Fruit fly (Drosophila melanogaster): ENCODE data around the gene smog.

Gene smog

dm6 chr2L:4846629-4847125, 6.0 kb upstream of the smog start:
- TF ChIP-seq C15 (GFP tag; IDR thresholded peaks at IDR 0.05): no peak
- TF ChIP-seq Oli (tag; optimal IDR thresholded peaks at IDR 0.05): no peak
- no peak for TF ChIP-seq CG10654 (GFP tag; optimal IDR thresholded peaks at IDR 0.05)
- TF ChIP-seq CG9609 (GFP tag; optimal IDR thresholded peaks at IDR 0.05): no peak
- TF ChIP-seq mld (GFP tag; IDR thresholded peaks at IDR 0.05; ENCODE audit: partially characterized antibody): 0 out of 3 replicates have a peak, but pooled peaks have one; percentile 22
- peak; percentile 41 for TF ChIP-seq sqz (GFP tag; optimal IDR thresholded peaks at IDR 0.05)
- peak; percentile 84 for TF ChIP-seq CG4360 (GFP tag; IDR thresholded peaks at IDR 0.05)
- TF ChIP-seq nau (GFP tag; optimal IDR thresholded peaks at IDR 0.05): no peak
- peak; percentile 49 for TF ChIP-seq MESR4 (GFP tag; optimal IDR thresholded peaks at IDR 0.05)
- peak; percentile 32 for TF ChIP-seq sug (tag; optimal IDR thresholded peaks at IDR 0.05)
- TF ChIP-seq Adf1 (GFP tag; IDR thresholded peaks at IDR 0.05): peak; percentile 95
- no peak for TF ChIP-seq zf30C (GFP tag; optimal IDR thresholded peaks at IDR 0.05)
- TF ChIP-seq kah (GFP tag; optimal IDR thresholded peaks at IDR 0.05): no peak
- no peak for TF ChIP-seq sim (GFP tag; IDR thresholded peaks at IDR 0.05)
- TF ChIP-seq HLH4C (GFP tag; IDR thresholded peaks at IDR 0.05; ENCODE audit: partially characterized antibody): no peak
- TF ChIP-seq ara (GFP tag; IDR thresholded peaks at IDR 0.05): no peak
- TF ChIP-seq sens (GFP tag): peak; percentile 52
- TF ChIP-seq Aef1 (GFP tag; IDR thresholded peaks at IDR 0.05): peak; percentile 11; the same call in 1 of the 3 replicates
- TF ChIP-seq CG15601 (tag; optimal IDR thresholded peaks at IDR 0.05): peak; percentile 23
- no peak for TF ChIP-seq CG15269 (tag; optimal IDR thresholded peaks at IDR 0.05)
- TF ChIP-seq gsb-n (tag; optimal IDR thresholded peaks at IDR 0.05): no peak
- peak in 1 of 2 experiments; percentile 71 for TF ChIP-seq Pdp1 (GFP tag; optimal IDR thresholded peaks at IDR 0.05)
- peak in 1 of 2 experiments; percentile 32 for TF ChIP-seq Trl (optimal IDR thresholded peaks at IDR 0.05)
- no peak for TF ChIP-seq Trl (GFP tag; optimal IDR thresholded peaks at IDR 0.05)
- 0 out of 3 replicates have a peak, but pooled peaks have one; percentile 54 for TF ChIP-seq sr (GFP tag; IDR thresholded peaks at IDR 0.05)
- no peak for TF ChIP-seq CG9932 (GFP tag; IDR thresholded peaks at IDR 0.05)
- no peak for TF ChIP-seq onecut (GFP tag; IDR thresholded peaks at IDR 0.05)
- no peak for TF ChIP-seq z (GFP tag; IDR thresholded peaks at IDR 0.05)
- TF ChIP-seq dan (GFP tag; IDR thresholded peaks at IDR 0.05): no peak

- TF ChIP-seq caup (GFP tag; optimal IDR thresholded peaks at IDR 0.05; ENCODE audit: severe bottlenecking): no peak
- TF ChIP-seq al (GFP tag; IDR thresholded peaks at IDR 0.05): no peak
- peak; percentile 12 for TF ChIP-seq Fer2 (tag; optimal IDR thresholded peaks at IDR 0.05)
- TF ChIP-seq CG32767 (GFP tag; IDR thresholded peaks at IDR 0.05): no peak
- no peak for TF ChIP-seq croc (GFP tag; conservative IDR thresholded peaks at IDR 0.05)
- peak; percentile 47 for TF ChIP-seq MBD-R2 (GFP tag; IDR thresholded peaks at IDR 0.05)
- TF ChIP-seq Meics (GFP tag; optimal IDR thresholded peaks at IDR 0.05): peak; percentile 40
- no peak for TF ChIP-seq pan (optimal IDR thresholded peaks at IDR 0.05)
- TF ChIP-seq pan (GFP tag; optimal IDR thresholded peaks at IDR 0.05 in 1 of 2, IDR thresholded peaks at IDR 0.05 in 1 of 2): peak in 1 of 2 experiments; percentile 68
- no peak for TF ChIP-seq br (optimal IDR thresholded peaks at IDR 0.05)
- no peak for TF ChIP-seq cg (GFP tag; optimal IDR thresholded peaks at IDR 0.05)
- TF ChIP-seq Nf-YC (tag; optimal IDR thresholded peaks at IDR 0.05): peak; percentile 26
- no peak for TF ChIP-seq CG1233 (GFP tag; optimal IDR thresholded peaks at IDR 0.05)
- no peak for TF ChIP-seq en (GFP tag; optimal IDR thresholded peaks at IDR 0.05)
- 0 out of 2 replicates have a peak, but pooled peaks have one; percentile 37 for TF ChIP-seq ara (GFP tag; IDR thresholded peaks at IDR 0.05)
- no peak for TF ChIP-seq CG12744 (GFP tag; optimal IDR thresholded peaks at IDR 0.05)
- TF ChIP-seq E2f1 (GFP tag; IDR thresholded peaks at IDR 0.05): no peak
- TF ChIP-seq CG13287 (GFP tag; IDR thresholded peaks at IDR 0.05; ENCODE audit: partially characterized antibody): peak; percentile 90
- TF ChIP-seq stc (GFP tag; IDR thresholded peaks at IDR 0.05): no peak
- TF ChIP-seq CG7839 (tag; optimal IDR thresholded peaks at IDR 0.05): no peak
- TF ChIP-seq Gsc (GFP tag; IDR thresholded peaks at IDR 0.05): 0 out of 2 replicates have a peak, but pooled peaks have one; percentile 18
- TF ChIP-seq Vsx1 (GFP tag; optimal IDR thresholded peaks at IDR 0.05): no peak
- TF ChIP-seq NC2α (GFP tag; optimal IDR thresholded peaks at IDR 0.05): no peak
- TF ChIP-seq CG2116 (GFP tag; optimal IDR thresholded peaks at IDR 0.05): peak; percentile 53
Observed at dm6 chr2L:4847191-4847853, 5.3 kb upstream of the smog start, which contains the start of the genes mxt and CG11927. Gene mxt, minus strand, starts transcription at chr2L:4847295. Gene CG11927, plus strand, starts transcription at chr2L:4847766.
